Fruit fly (Drosophila melanogaster) whole organism, embryonic: ENCODE results near the gene snz.

Source experiments
- Antp ChIP-seq: fragments of 200-800 bp; sonication (Bioruptor generic); optimal IDR thresholded peaks from 3 replicates; lab custom pipeline; 2016; ENCODE audit warnings: missing biosample characterization, missing genetic modification characterization
- B-H1 ChIP-seq: fragments of 200-800 bp; sonication (Bioruptor generic); IDR thresholded peaks from 3 replicates; pipeline ENCODE4 v1.3.6; 2022; ENCODE audit warnings: missing biosample characterization, missing genetic modification characterization
- Bteb2 ChIP-seq: fragments of 200-800 bp; sonication (Bioruptor generic); optimal IDR thresholded peaks from 2 replicates; lab custom pipeline; 2016; ENCODE audit warnings: missing biosample characterization, missing genetic modification characterization
- CG10267 ChIP-seq: fragments of 200-800 bp; sonication (Bioruptor generic); optimal IDR thresholded peaks from 2 replicates; lab custom pipeline; 2018; ENCODE audit warnings: missing biosample characterization, mild to moderate bottlenecking, missing genetic modification characterization, moderate library complexity
- CG10979 ChIP-seq: fragments of 200-800 bp; sonication (Bioruptor generic); optimal IDR thresholded peaks from 2 replicates; lab custom pipeline; 2018; ENCODE audit warnings: missing biosample characterization, mild to moderate bottlenecking, missing genetic modification characterization, moderate library complexity
- CG12769 ChIP-seq: fragments of 200-800 bp; sonication (Bioruptor generic); optimal IDR thresholded peaks from 2 replicates; lab custom pipeline; 2019; ENCODE audit warnings: missing biosample characterization, mild to moderate bottlenecking, missing genetic modification characterization, moderate library complexity
- CG17385 ChIP-seq: fragments of 200-800 bp; sonication (Bioruptor generic); optimal IDR thresholded peaks from 3 replicates; lab custom pipeline; 2018; ENCODE audit warnings: missing biosample characterization, mild to moderate bottlenecking, missing genetic modification characterization
- CG1792 ChIP-seq: fragments of 200-800 bp; sonication (Bioruptor generic); optimal IDR thresholded peaks from 2 replicates; lab custom pipeline; 2016; ENCODE audit warnings: missing biosample characterization, missing genetic modification characterization
- CG2116 ChIP-seq: fragments of 200-800 bp; sonication (Bioruptor generic); optimal IDR thresholded peaks from 3 replicates; lab custom pipeline; 2018; ENCODE audit warnings: missing biosample characterization, mild to moderate bottlenecking, missing genetic modification characterization
- CG34224 ChIP-seq: fragments of 200-800 bp; sonication (Bioruptor generic); IDR thresholded peaks from 3 replicates; pipeline ENCODE4 v1.3.6; 2022; ENCODE audit warnings: missing biosample characterization, missing genetic modification characterization; ENCODE audit not compliant: partially characterized antibody
- CG4328 ChIP-seq: fragments of 200-800 bp; sonication (Bioruptor generic); optimal IDR thresholded peaks from 3 replicates; lab custom pipeline; 2017; ENCODE audit warnings: missing biosample characterization, missing genetic modification reagents, missing genetic modification characterization
- CG4617 ChIP-seq: fragments of 200-800 bp; sonication (Bioruptor generic); optimal IDR thresholded peaks from 3 replicates; lab custom pipeline; 2016; ENCODE audit warnings: missing biosample characterization, missing genetic modification characterization, borderline replicate concordance
- CG8478 ChIP-seq: fragments of >200 bp; optimal IDR thresholded peaks from 2 replicates; lab custom pipeline; 2018
- CG8944 ChIP-seq: fragments of 200-800 bp; sonication (Bioruptor generic); optimal IDR thresholded peaks from 3 replicates; lab custom pipeline; 2016; ENCODE audit warnings: missing biosample characterization, missing genetic modification characterization
- CG9437 ChIP-seq: fragments of 200-800 bp; sonication (Bioruptor generic); optimal IDR thresholded peaks from 2 replicates; lab custom pipeline; 2018; ENCODE audit warnings: missing biosample characterization, mild to moderate bottlenecking, missing genetic modification characterization
- CTCF ChIP-seq: fragments of 200-800 bp; sonication (Bioruptor generic); optimal IDR thresholded peaks from 2 replicates; lab custom pipeline; 2017; ENCODE audit warnings: missing biosample characterization, mild to moderate bottlenecking, missing genetic modification characterization, moderate library complexity
- Dip2 ChIP-seq: fragments of 200-800 bp; sonication (Bioruptor generic); IDR thresholded peaks from 2 replicates; pipeline ENCODE4 v1.3.6; 2022; ENCODE audit warnings: missing biosample characterization, missing genetic modification characterization
- Doc3 ChIP-seq: fragments of 200-800 bp; sonication (Bioruptor generic); IDR thresholded peaks from 3 replicates; pipeline ENCODE4 v1.3.6; 2022; ENCODE audit warnings: missing biosample characterization, missing genetic modification characterization; ENCODE audit not compliant: partially characterized antibody
- H15 ChIP-seq: fragments of 200-800 bp; sonication (Bioruptor generic); IDR thresholded peaks from 3 replicates; pipeline ENCODE4 v1.3.6; 2022; ENCODE audit warnings: missing biosample characterization, missing genetic modification characterization
- Hey ChIP-seq: fragments of 200-800 bp; sonication (Bioruptor generic); optimal IDR thresholded peaks from 3 replicates; lab custom pipeline; 2018; ENCODE audit warnings: missing biosample characterization, mild to moderate bottlenecking, missing genetic modification characterization
- MTF-1 ChIP-seq: fragments of 200-800 bp; sonication (Bioruptor generic); optimal IDR thresholded peaks from 2 replicates; lab custom pipeline; 2018; ENCODE audit warnings: missing biosample characterization, mild to moderate bottlenecking, missing genetic modification characterization, borderline replicate concordance
- NC2α ChIP-seq: fragments of 200-800 bp; sonication (Bioruptor generic); optimal IDR thresholded peaks from 2 replicates; lab custom pipeline; 2016; ENCODE audit warnings: missing biosample characterization, missing genetic modification characterization
- Optix ChIP-seq: fragments of 200-800 bp; sonication (Bioruptor generic); IDR thresholded peaks from 3 replicates; pipeline ENCODE4 v1.3.6; 2022; ENCODE audit warnings: missing biosample characterization, missing genetic modification characterization
- PHDP ChIP-seq: fragments of 200-800 bp; sonication (Bioruptor generic); optimal IDR thresholded peaks from 3 replicates; lab custom pipeline; 2018; ENCODE audit warnings: missing biosample characterization, mild to moderate bottlenecking, missing genetic modification characterization, moderate library complexity
- Rfx ChIP-seq: fragments of 200-800 bp; sonication (Bioruptor generic); IDR thresholded peaks from 2 replicates; pipeline ENCODE4 v1.3.6; 2022; ENCODE audit warnings: missing biosample characterization, missing genetic modification characterization
- Six4 ChIP-seq: fragments of 200-800 bp; sonication (Bioruptor generic); optimal IDR thresholded peaks from 2 replicates; lab custom pipeline; 2016; ENCODE audit warnings: missing biosample characterization, missing genetic modification characterization
- Sry-β ChIP-seq: fragments of 200-800 bp; sonication (Bioruptor generic); optimal IDR thresholded peaks from 2 replicates; lab custom pipeline; 2018; ENCODE audit warnings: missing biosample characterization, mild to moderate bottlenecking, missing genetic modification characterization, moderate library complexity
- Taf1 ChIP-seq: fragments of 200-800 bp; sonication (Bioruptor generic); IDR thresholded peaks from 2 replicates; pipeline ENCODE4 v1.3.6; 2022; ENCODE audit warnings: missing biosample characterization, missing genetic modification characterization
- Trl ChIP-seq, 3 experiments: fragments of >200 bp in 2 of 3; fragments of 200-800 bp in 1 of 3; sonication (Bioruptor generic) in 1 of 3; optimal IDR thresholded peaks; 2 replicates in 1 of 3; 3 replicates in 2 of 3; lab custom pipeline; 2016 to 2017; ENCODE audit warnings: missing biosample characterization in 1 of 3, missing genetic modification characterization in 1 of 3
- abd-A ChIP-seq: fragments of 200-800 bp; sonication (Bioruptor generic); optimal IDR thresholded peaks from 3 replicates; lab custom pipeline; 2019; ENCODE audit warnings: missing biosample characterization, mild to moderate bottlenecking, missing genetic modification characterization, moderate library complexity
- ac ChIP-seq: fragments of 200-800 bp; sonication (Bioruptor generic); optimal IDR thresholded peaks from 3 replicates; lab custom pipeline; 2017; ENCODE audit warnings: missing biosample characterization, mild to moderate bottlenecking, missing genetic modification characterization
- ap ChIP-seq: fragments of 200-800 bp; sonication (Bioruptor generic); IDR thresholded peaks from 2 replicates; pipeline ENCODE4 v1.3.6; 2022; ENCODE audit warnings: missing biosample characterization, missing genetic modification characterization
- bowl ChIP-seq: fragments of 200-800 bp; sonication (Bioruptor generic); IDR thresholded peaks from 2 replicates; pipeline ENCODE4 v1.3.6; 2022; ENCODE audit warnings: missing biosample characterization, missing genetic modification characterization
- fu2 ChIP-seq: fragments of 200-800 bp; sonication (Bioruptor generic); optimal IDR thresholded peaks from 2 replicates; lab custom pipeline; 2016; ENCODE audit warnings: missing biosample characterization, missing genetic modification characterization
- grn ChIP-seq: fragments of 200-800 bp; sonication (Bioruptor generic); optimal IDR thresholded peaks from 3 replicates; lab custom pipeline; 2017; ENCODE audit warnings: missing biosample characterization, missing genetic modification characterization
- mam ChIP-seq: fragments of 200-800 bp; sonication (Bioruptor generic); optimal IDR thresholded peaks from 3 replicates; lab custom pipeline; 2016; ENCODE audit warnings: missing biosample characterization, missing genetic modification characterization
- nom ChIP-seq: fragments of 200-800 bp; sonication (Bioruptor generic); optimal IDR thresholded peaks from 2 replicates; lab custom pipeline; 2017; ENCODE audit warnings: missing biosample characterization, missing genetic modification characterization, mild to moderate bottlenecking, moderate library complexity, missing genetic modification reagents
- phol ChIP-seq: fragments of 200-800 bp; sonication (Bioruptor generic); optimal IDR thresholded peaks from 3 replicates; lab custom pipeline; 2018; ENCODE audit warnings: missing biosample characterization, mild to moderate bottlenecking, missing genetic modification characterization, moderate library complexity
- prd ChIP-seq, 3 experiments: fragments of >200 bp in 2 of 3; fragments of 200-800 bp in 1 of 3; sonication (Bioruptor generic) in 1 of 3; optimal IDR thresholded peaks in 2 of 3; IDR thresholded peaks in 1 of 3; 2 replicates in 2 of 3; 3 replicates in 1 of 3; pipeline versions ENCODE4 v1.3.6 to Lab custom; 2017 to 2022; ENCODE audit warnings: missing biosample characterization in 1 of 3, missing genetic modification characterization in 1 of 3
- scrt ChIP-seq: fragments of 200-800 bp; sonication (Bioruptor generic); optimal IDR thresholded peaks from 2 replicates; lab custom pipeline; 2018; ENCODE audit warnings: missing biosample characterization, mild to moderate bottlenecking, missing genetic modification characterization, moderate library complexity
- sens ChIP-seq: fragments of 200-800 bp; sonication (Bioruptor generic); peaks from one replicate; lab custom pipeline; 2016; ENCODE audit warnings: missing biosample characterization, missing genetic modification characterization
- sens-2 ChIP-seq: fragments of 200-800 bp; sonication (Bioruptor generic); IDR thresholded peaks from 2 replicates; pipeline ENCODE4 v1.3.6; 2022; ENCODE audit warnings: missing biosample characterization, missing genetic modification characterization
- sob ChIP-seq: fragments of 200-800 bp; sonication (Bioruptor generic); IDR thresholded peaks from 2 replicates; pipeline ENCODE4 v1.3.6; 2022; ENCODE audit warnings: missing biosample characterization, missing genetic modification characterization
- ssp ChIP-seq: fragments of 200-800 bp; sonication (Bioruptor generic); IDR thresholded peaks from 2 replicates; pipeline ENCODE4 v1.3.6; 2022; ENCODE audit warnings: missing biosample characterization, missing genetic modification characterization
- tap ChIP-seq: fragments of 200-800 bp; optimal IDR thresholded peaks from 3 replicates; lab custom pipeline; 2019; ENCODE audit warnings: missing biosample characterization, mild to moderate bottlenecking, missing genetic modification characterization, moderate library complexity
- tgo ChIP-seq: fragments of 200-800 bp; sonication (Bioruptor generic); IDR thresholded peaks from 3 replicates; pipeline ENCODE4 v1.3.6; 2022; ENCODE audit warnings: missing biosample characterization, missing genetic modification characterization
- tll ChIP-seq, 2 experiments: fragments of 200-800 bp in 1 of 2; fragments of >200 bp in 1 of 2; sonication (Bioruptor generic) in 1 of 2; optimal IDR thresholded peaks; 2 replicates each; lab custom pipeline; 2017 to 2019; ENCODE audit warnings: missing biosample characterization in 2 of 2, missing genetic modification characterization in 2 of 2, mild to moderate bottlenecking in 1 of 2, moderate library complexity in 1 of 2
- twi ChIP-seq: fragments of 200-800 bp; optimal IDR thresholded peaks from 2 replicates; lab custom pipeline; 2019; ENCODE audit warnings: missing biosample characterization, mild to moderate bottlenecking, missing genetic modification characterization, moderate library complexity
- usp ChIP-seq: fragments of >200 bp; optimal IDR thresholded peaks from 2 replicates; lab custom pipeline; 2017; ENCODE audit warnings: missing biosample characterization, missing genetic modification characterization

snz gene

DNA sequence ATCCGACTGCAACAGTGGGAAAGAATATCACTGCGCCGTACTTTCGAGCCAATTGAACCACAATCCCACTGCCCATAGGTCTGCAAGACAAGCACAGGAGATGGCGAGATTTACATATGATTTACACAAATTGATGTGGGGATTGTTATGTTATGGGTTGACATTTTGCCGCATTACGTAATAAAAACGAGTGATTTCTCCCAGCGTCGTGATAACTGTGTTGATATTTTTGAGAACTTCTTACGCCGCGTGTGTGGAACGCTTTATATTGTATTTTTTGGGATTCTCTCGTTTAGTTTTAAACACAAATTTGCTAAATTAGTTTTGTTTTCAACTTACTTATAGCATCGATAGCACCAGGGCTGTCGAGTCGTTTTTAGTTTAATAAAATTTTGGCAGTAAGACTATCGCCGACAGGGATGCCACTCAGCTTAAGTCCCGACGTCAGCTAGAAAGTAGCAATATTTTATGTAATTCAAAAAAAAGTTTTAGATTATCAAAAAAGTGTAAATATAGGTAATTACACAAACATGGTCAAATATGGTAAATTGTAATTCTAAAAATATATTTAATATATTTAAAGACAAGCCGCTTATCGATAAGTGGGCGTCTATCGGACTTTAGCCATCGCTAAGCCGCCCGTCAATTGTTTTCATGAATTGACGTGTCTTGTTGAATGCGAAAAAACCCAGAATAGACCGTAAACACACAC is 18.3 kb upstream of the snz start, which contains the start of the genes CG45089, ND-MNLL and p115 (continued):
- TF ChIP-seq Trl (optimal IDR thresholded peaks at IDR 0.05; lab: Kevin White, UChicago) (no peak), Trl (GFP tag; optimal IDR thresholded peaks at IDR 0.05; lab: Kevin White, UChicago) (peak; percentile 20), CG10979 (tag; lab: Kevin White, UChicago) (peak; percentile 50), CG34224 (GFP tag; lab: Robert Waterston, UW) (no peak), ap (no peak), Optix (0 out of 3 replicates have a peak, but pooled peaks have one; percentile 18), CG8478 (lab: Kevin White, UChicago) (no peak), mam (GFP tag; lab: Kevin White, UChicago) (peak; percentile 56), tll (GFP tag; optimal IDR thresholded peaks at IDR 0.05; lab: Kevin White, UChicago) (no peak), CG9437 (peak; percentile 84), Doc3 (GFP tag; lab: Robert Waterston, UW) (0 out of 3 replicates have a peak, but pooled peaks have one; percentile 48), usp (GFP tag; lab: Kevin White, UChicago) (no peak), H15 (GFP tag; lab: Robert Waterston, UW) (0 out of 3 replicates have a peak, but pooled peaks have one; percentile 14), PHDP (peak; percentile 52), CG1792 (GFP tag; lab: Kevin White, UChicago) (no peak), CG8944 (no peak), Six4 (GFP tag; lab: Kevin White, UChicago) (peak; percentile 38), B-H1 (GFP tag; lab: Robert Waterston, UW) (no peak), sob (GFP tag; lab: Robert Waterston, UW) (peak; percentile 73), abd-A (tag; lab: Kevin White, UChicago) (no peak), CG2116 (peak; percentile 82), CG17385 (GFP tag; lab: Kevin White, UChicago) (no peak), ssp (GFP tag; lab: Robert Waterston, UW) (peak; percentile 55), Sry-β (GFP tag; lab: Kevin White, UChicago) (peak; percentile 89), grn (GFP tag; lab: Kevin White, UChicago) (no peak), MTF-1 (no peak), CG12769 (no peak), Taf1 (no peak), CG4617 (peak; percentile 56), Dip2 (no peak), twi (tag; lab: Kevin White, UChicago) (peak; percentile 26), scrt (GFP tag; lab: Kevin White, UChicago) (peak; percentile 25), Antp (GFP tag; lab: Kevin White, UChicago) (peak; percentile 30), Hey (tag; lab: Kevin White, UChicago) (no peak), bowl (GFP tag; lab: Robert Waterston, UW) (no peak), sens (GFP tag; lab: Kevin White, UChicago) (peak; percentile 88), sens-2 (GFP tag; lab: Robert Waterston, UW) (no peak), ac (GFP tag; lab: Kevin White, UChicago) (no peak), tap (peak; percentile 39), phol (tag; lab: Kevin White, UChicago) (peak; percentile 69), CG10267 (tag; lab: Kevin White, UChicago) (peak; percentile 72), fu2 (peak; percentile 20), Bteb2 (GFP tag; lab: Kevin White, UChicago) (no peak), NC2α (GFP tag; lab: Kevin White, UChicago) (no peak), Rfx (GFP tag; lab: Robert Waterston, UW) (peak; percentile 71; the same call in 1 of the 2 replicates), CG4328 (GFP tag; lab: Kevin White, UChicago) (peak; percentile 63), CTCF (GFP tag; lab: Kevin White, UChicago) (no peak), prd (optimal IDR thresholded peaks at IDR 0.05; lab: Kevin White, UChicago) (no peak), prd (GFP tag; IDR thresholded peaks at IDR 0.05; lab: Robert Waterston, UW) (peak; percentile 65), tgo (GFP tag; lab: Robert Waterston, UW) (peak; percentile 53; the same call in 2 of the 3 replicates), nom (no peak)
